Fruit fly (Drosophila melanogaster) whole organism, embryonic: ENCODE measurements around the gene CG31832.

Experiments used
- Atf3 ChIP-seq: fragments of 200-800 bp; sonication (Bioruptor generic); optimal IDR thresholded peaks from 3 replicates; lab custom pipeline; 2016; ENCODE audit warnings: missing biosample characterization, missing genetic modification characterization
- CG10543 ChIP-seq: fragments of 200-800 bp; sonication (Bioruptor generic); optimal IDR thresholded peaks from 3 replicates; lab custom pipeline; 2017; ENCODE audit warnings: missing biosample characterization, mild to moderate bottlenecking, missing genetic modification characterization, moderate library complexity
- CG10959 ChIP-seq: fragments of 200-800 bp; sonication (Bioruptor generic); IDR thresholded peaks from 2 replicates; pipeline ENCODE4 v1.3.6; 2022; ENCODE audit warnings: missing biosample characterization, missing genetic modification characterization
- CG11504 ChIP-seq: fragments of 200-800 bp; sonication (Bioruptor generic); optimal IDR thresholded peaks from 3 replicates; lab custom pipeline; 2019; ENCODE audit warnings: missing biosample characterization, mild to moderate bottlenecking, missing genetic modification characterization, moderate library complexity
- CG12236 ChIP-seq: fragments of 200-800 bp; sonication (Bioruptor generic); optimal IDR thresholded peaks from 2 replicates; lab custom pipeline; 2016; ENCODE audit warnings: missing biosample characterization, missing genetic modification characterization
- CG12299 ChIP-seq: fragments of 200-800 bp; sonication (Bioruptor generic); optimal IDR thresholded peaks from 2 replicates; lab custom pipeline; 2018; ENCODE audit warnings: missing biosample characterization, mild to moderate bottlenecking, missing genetic modification characterization
- CG13424 ChIP-seq: fragments of 200-800 bp; sonication (Bioruptor generic); optimal IDR thresholded peaks from 2 replicates; lab custom pipeline; 2019; ENCODE audit warnings: missing biosample characterization, mild to moderate bottlenecking, missing genetic modification characterization, moderate library complexity
- CG15514 ChIP-seq: fragments of 200-800 bp; sonication (Bioruptor generic); optimal IDR thresholded peaks from 3 replicates; lab custom pipeline; 2017; ENCODE audit warnings: missing biosample characterization, missing genetic modification characterization, mild to moderate bottlenecking, moderate library complexity, missing genetic modification reagents
- CG17359 ChIP-seq: fragments of 200-800 bp; sonication (Bioruptor generic); optimal IDR thresholded peaks from 3 replicates; lab custom pipeline; 2018; ENCODE audit warnings: missing biosample characterization, mild to moderate bottlenecking, missing genetic modification characterization, moderate library complexity
- CG17612 ChIP-seq: fragments of 200-800 bp; sonication (Bioruptor generic); IDR thresholded peaks from 2 replicates; pipeline ENCODE4 v1.3.6; 2022; ENCODE audit warnings: missing biosample characterization, missing genetic modification characterization
- CG17912 ChIP-seq: fragments of 200-800 bp; sonication (Bioruptor generic); optimal IDR thresholded peaks from 2 replicates; lab custom pipeline; 2018; ENCODE audit warnings: missing biosample characterization, mild to moderate bottlenecking, missing genetic modification characterization
- CG18476 ChIP-seq: fragments of 200-800 bp; sonication (Bioruptor generic); optimal IDR thresholded peaks from 2 replicates; lab custom pipeline; 2016; ENCODE audit warnings: missing biosample characterization, mild to moderate bottlenecking, missing genetic modification characterization
- CG2889 ChIP-seq: fragments of 200-800 bp; sonication (Bioruptor generic); IDR thresholded peaks from 3 replicates; pipeline ENCODE4 v1.3.6; 2022; ENCODE audit warnings: missing biosample characterization, missing genetic modification characterization
- CG30020 ChIP-seq: fragments of 200-800 bp; optimal IDR thresholded peaks from 2 replicates; lab custom pipeline; 2019; ENCODE audit warnings: missing biosample characterization, mild to moderate bottlenecking, missing genetic modification characterization, moderate library complexity
- CG31224 ChIP-seq: fragments of 200-800 bp; sonication (Bioruptor generic); IDR thresholded peaks from 2 replicates; pipeline ENCODE4 v1.3.6; 2022; ENCODE audit warnings: missing biosample characterization, missing genetic modification characterization
- CG31365 ChIP-seq: fragments of 200-800 bp; sonication (Bioruptor generic); optimal IDR thresholded peaks from 2 replicates; lab custom pipeline; 2018; ENCODE audit warnings: missing biosample characterization, mild to moderate bottlenecking, missing genetic modification characterization
- CG3995 ChIP-seq: fragments of 200-800 bp; sonication (Bioruptor generic); optimal IDR thresholded peaks from 3 replicates; lab custom pipeline; 2016; ENCODE audit warnings: missing biosample characterization, missing genetic modification characterization
- CG6272 ChIP-seq: fragments of 200-800 bp; sonication (Bioruptor generic); IDR thresholded peaks from 2 replicates; pipeline ENCODE4 v1.3.6; 2022; ENCODE audit warnings: missing biosample characterization, missing genetic modification characterization
- CG6683 ChIP-seq: fragments of 200-800 bp; sonication (Bioruptor generic); optimal IDR thresholded peaks from 2 replicates; lab custom pipeline; 2017; ENCODE audit warnings: missing biosample characterization, mild to moderate bottlenecking, missing genetic modification characterization, missing genetic modification reagents
- CG6791 ChIP-seq: fragments of 200-800 bp; sonication (Bioruptor generic); IDR thresholded peaks from 3 replicates; pipeline ENCODE4 v1.3.6; 2022; ENCODE audit warnings: missing biosample characterization, missing genetic modification characterization; ENCODE audit not compliant: partially characterized antibody
- CG7357 ChIP-seq: fragments of 200-800 bp; sonication (Bioruptor generic); IDR thresholded peaks from 3 replicates; pipeline ENCODE4 v1.3.6; 2022; ENCODE audit warnings: missing biosample characterization, missing genetic modification characterization
- CG7963 ChIP-seq: fragments of 200-800 bp; sonication (Bioruptor generic); IDR thresholded peaks from 3 replicates; pipeline ENCODE4 v1.3.6; 2022; ENCODE audit warnings: missing biosample characterization, missing genetic modification characterization; ENCODE audit not compliant: partially characterized antibody
- Camta ChIP-seq: fragments of 200-800 bp; sonication (Bioruptor generic); optimal IDR thresholded peaks from 2 replicates; lab custom pipeline; 2016; ENCODE audit warnings: missing biosample characterization, missing genetic modification characterization
- CkIIα-i1 ChIP-seq: fragments of 200-800 bp; sonication (Bioruptor generic); IDR thresholded peaks from 2 replicates; pipeline ENCODE4 v1.3.6; 2022; ENCODE audit warnings: missing biosample characterization, missing genetic modification characterization
- D19B ChIP-seq: fragments of 200-800 bp; sonication (Bioruptor generic); optimal IDR thresholded peaks from 2 replicates; lab custom pipeline; 2017; ENCODE audit warnings: missing biosample characterization, mild to moderate bottlenecking, missing genetic modification characterization
- GATAe ChIP-seq: fragments of 200-800 bp; sonication (Bioruptor generic); conservative IDR thresholded peaks from 2 replicates; pipeline ENCODE4 v1.3.6; 2022; ENCODE audit warnings: missing biosample characterization, missing genetic modification characterization
- Gsc ChIP-seq: fragments of 200-800 bp; sonication (Bioruptor generic); IDR thresholded peaks from 2 replicates; pipeline ENCODE4 v1.3.6; 2022; ENCODE audit warnings: missing biosample characterization, missing genetic modification characterization
- Opbp ChIP-seq: fragments of 200-800 bp; sonication (Bioruptor generic); IDR thresholded peaks from 3 replicates; pipeline ENCODE4 v1.3.6; 2022; ENCODE audit warnings: missing biosample characterization, missing genetic modification characterization; ENCODE audit not compliant: partially characterized antibody
- Sox100B ChIP-seq: fragments of 200-800 bp; sonication (Bioruptor generic); optimal IDR thresholded peaks from 3 replicates; lab custom pipeline; 2018; ENCODE audit warnings: missing biosample characterization, mild to moderate bottlenecking, missing genetic modification characterization
- bcd ChIP-seq: fragments of 200-800 bp; sonication (Bioruptor generic); optimal IDR thresholded peaks from 2 replicates; lab custom pipeline; 2017; ENCODE audit warnings: missing biosample characterization, mild to moderate bottlenecking, missing genetic modification characterization
- bowl ChIP-seq: fragments of 200-800 bp; sonication (Bioruptor generic); IDR thresholded peaks from 2 replicates; pipeline ENCODE4 v1.3.6; 2022; ENCODE audit warnings: missing biosample characterization, missing genetic modification characterization
- bsh ChIP-seq, 2 experiments: fragments of 200-800 bp; sonication (Bioruptor generic); optimal IDR thresholded peaks; 2 replicates each; lab custom pipeline; 2017 to 2018; ENCODE audit warnings: mild to moderate bottlenecking in 2 of 2, missing biosample characterization in 2 of 2, missing genetic modification characterization in 2 of 2, moderate library complexity in 1 of 2
- cg ChIP-seq: fragments of 200-800 bp; sonication (Bioruptor generic); optimal IDR thresholded peaks from 3 replicates; lab custom pipeline; 2019; ENCODE audit warnings: missing biosample characterization, mild to moderate bottlenecking, missing genetic modification characterization, moderate library complexity
- chm ChIP-seq: fragments of 200-800 bp; sonication (Bioruptor generic); IDR thresholded peaks from 2 replicates; pipeline ENCODE4 v1.3.6; 2022; ENCODE audit warnings: missing biosample characterization, missing genetic modification characterization
- corto ChIP-seq: fragments of 200-800 bp; sonication (Bioruptor generic); optimal IDR thresholded peaks from 2 replicates; lab custom pipeline; 2016; ENCODE audit warnings: missing biosample characterization, mild to moderate bottlenecking, missing genetic modification characterization, moderate library complexity
- croc ChIP-seq: fragments of 200-800 bp; sonication (Bioruptor generic); conservative IDR thresholded peaks from 3 replicates; pipeline ENCODE4 v1.3.6; 2022; ENCODE audit warnings: missing biosample characterization, missing genetic modification characterization
- emc ChIP-seq: fragments of 200-800 bp; sonication (Bioruptor generic); optimal IDR thresholded peaks from 2 replicates; lab custom pipeline; 2016; ENCODE audit warnings: missing biosample characterization, missing genetic modification characterization
- fd102C ChIP-seq: fragments of 200-800 bp; sonication (Bioruptor generic); optimal IDR thresholded peaks from 2 replicates; lab custom pipeline; 2018; ENCODE audit warnings: missing biosample characterization, mild to moderate bottlenecking, missing genetic modification characterization, moderate library complexity
- h ChIP-seq: fragments of >200 bp; optimal IDR thresholded peaks from 2 replicates; lab custom pipeline; 2017
- kah ChIP-seq: fragments of 200-800 bp; sonication (Bioruptor generic); optimal IDR thresholded peaks from 2 replicates; lab custom pipeline; 2018; ENCODE audit warnings: missing biosample characterization, mild to moderate bottlenecking, missing genetic modification characterization
- knrl ChIP-seq: fragments of 200-800 bp; sonication (Bioruptor generic); IDR thresholded peaks from 3 replicates; pipeline ENCODE4 v1.3.6; 2022; ENCODE audit warnings: missing biosample characterization, missing genetic modification characterization; ENCODE audit not compliant: partially characterized antibody
- lbe ChIP-seq: fragments of 200-800 bp; sonication (Bioruptor generic); optimal IDR thresholded peaks from 2 replicates; lab custom pipeline; 2016; ENCODE audit warnings: missing biosample characterization, mild to moderate bottlenecking, missing genetic modification characterization
- maf-S ChIP-seq: fragments of 200-800 bp; sonication (Bioruptor generic); optimal IDR thresholded peaks from 2 replicates; lab custom pipeline; 2016; ENCODE audit warnings: missing biosample characterization, missing genetic modification characterization
- nerfin-1 ChIP-seq: fragments of 200-800 bp; sonication (Bioruptor generic); optimal IDR thresholded peaks from 3 replicates; lab custom pipeline; 2019; ENCODE audit warnings: missing biosample characterization, mild to moderate bottlenecking, missing genetic modification characterization, moderate library complexity
- pnt ChIP-seq: fragments of 200-800 bp; sonication (Bioruptor generic); optimal IDR thresholded peaks from 3 replicates; lab custom pipeline; 2016; ENCODE audit warnings: missing biosample characterization, missing genetic modification characterization
- sc ChIP-seq, 3 experiments: fragments of >200 bp in 2 of 3; fragments of 200-800 bp in 1 of 3; sonication (Bioruptor generic) in 1 of 3; optimal IDR thresholded peaks; 2 replicates in 2 of 3; 3 replicates in 1 of 3; lab custom pipeline; 2017; ENCODE audit warnings: mild to moderate bottlenecking in 1 of 3, missing biosample characterization in 1 of 3, missing genetic modification characterization in 1 of 3, missing genetic modification reagents in 1 of 3
- slou ChIP-seq: fragments of 200-800 bp; sonication (Bioruptor generic); optimal IDR thresholded peaks from 3 replicates; lab custom pipeline; 2016; ENCODE audit warnings: missing biosample characterization, missing genetic modification characterization
- trh ChIP-seq: fragments of 200-800 bp; sonication (Bioruptor generic); optimal IDR thresholded peaks from 2 replicates; lab custom pipeline; 2016; ENCODE audit warnings: missing biosample characterization, missing genetic modification characterization
- vvl ChIP-seq: fragments of 200-800 bp; sonication (Bioruptor generic); IDR thresholded peaks from 2 replicates; pipeline ENCODE4 v1.3.6; 2022; ENCODE audit warnings: missing biosample characterization, missing genetic modification characterization
- z ChIP-seq: fragments of 200-800 bp; sonication (Bioruptor generic); IDR thresholded peaks from 3 replicates; pipeline ENCODE4 v1.3.6; 2022; ENCODE audit warnings: missing biosample characterization, missing genetic modification characterization
- zfh1 ChIP-seq: fragments of 200-800 bp; sonication (Bioruptor generic); IDR thresholded peaks from 3 replicates; pipeline ENCODE4 v1.3.6; 2022; ENCODE audit warnings: missing biosample characterization, missing genetic modification characterization

Gene CG31832

DNA sequence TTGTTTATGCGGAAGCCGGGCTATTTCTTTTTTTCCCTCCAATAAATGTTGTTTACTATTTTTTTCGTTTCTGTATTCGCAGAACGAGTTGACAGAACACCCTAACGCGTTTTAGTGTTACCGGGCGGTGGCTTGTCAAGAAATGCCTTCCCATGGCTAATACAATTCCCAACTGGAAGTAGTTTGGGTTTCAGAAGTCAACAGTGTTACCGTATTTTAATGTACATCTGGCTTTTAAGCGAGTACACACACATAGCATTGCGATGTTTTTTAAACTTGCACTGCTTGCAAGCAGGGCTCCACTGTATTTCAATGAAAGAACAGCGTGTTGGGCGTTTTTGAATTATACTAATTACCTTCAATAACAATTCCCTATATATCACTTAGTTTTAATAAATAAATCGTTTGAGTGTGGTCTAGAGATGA is 29.0 kb upstream of the CG31832 start, which contains the start of gene TfIIS (continued):
- no peak for TF ChIP-seq cg (GFP tag; lab: Kevin White, UChicago)
- no peak for TF ChIP-seq Camta (GFP tag; lab: Kevin White, UChicago)
- TF ChIP-seq CG17359 (tag; lab: Kevin White, UChicago), result no peak
- no peak for TF ChIP-seq CG13424 (tag; lab: Kevin White, UChicago)
- peak; percentile 11 for TF ChIP-seq CG17912
- no peak for TF ChIP-seq CG6272 (GFP tag; lab: Robert Waterston, UW)
- no peak for TF ChIP-seq chm (GFP tag; lab: Robert Waterston, UW)
- TF ChIP-seq CG2889 (GFP tag; lab: Robert Waterston, UW), result no peak
- no peak for TF ChIP-seq CG17612 (GFP tag; lab: Robert Waterston, UW)
- no peak for TF ChIP-seq CG3995 (GFP tag; lab: Kevin White, UChicago)
- TF ChIP-seq CG7963, result no peak
- TF ChIP-seq CG11504 (tag; lab: Kevin White, UChicago), result peak; percentile 49
- TF ChIP-seq CG15514, result peak; percentile 61
- TF ChIP-seq maf-S (GFP tag; lab: Kevin White, UChicago), result no peak
- no peak for TF ChIP-seq CG6683 (GFP tag; lab: Kevin White, UChicago)
- no peak for TF ChIP-seq CG10543 (GFP tag; lab: Kevin White, UChicago)
- no peak for TF ChIP-seq corto
- peak; percentile 61; the same call in 2 of the 3 replicates for TF ChIP-seq knrl (GFP tag; lab: Robert Waterston, UW)
- peak; percentile 58 for TF ChIP-seq vvl (GFP tag; lab: Robert Waterston, UW)
- TF ChIP-seq CG10959 (GFP tag; lab: Robert Waterston, UW), result no peak
- TF ChIP-seq CG18476 (GFP tag; lab: Kevin White, UChicago), result no peak
- no peak for TF ChIP-seq CG12236 (GFP tag; lab: Kevin White, UChicago)
- no peak for TF ChIP-seq h (lab: Kevin White, UChicago)
- no peak for TF ChIP-seq Atf3 (GFP tag; lab: Kevin White, UChicago)
- TF ChIP-seq bcd (GFP tag; lab: Kevin White, UChicago), result no peak
- TF ChIP-seq CG7357, result no peak
- TF ChIP-seq sc (optimal IDR thresholded peaks at IDR 0.05; lab: Kevin White, UChicago), result no peak
- no peak for TF ChIP-seq sc (GFP tag; optimal IDR thresholded peaks at IDR 0.05; lab: Kevin White, UChicago)
- no peak for TF ChIP-seq CG12299 (tag; lab: Kevin White, UChicago)
- peak; percentile 62 for TF ChIP-seq Opbp (GFP tag; lab: Robert Waterston, UW)
- peak; percentile 1 for TF ChIP-seq nerfin-1 (tag; lab: Kevin White, UChicago)
- no peak for TF ChIP-seq trh (GFP tag; lab: Kevin White, UChicago)
- no peak for TF ChIP-seq D19B (GFP tag; lab: Kevin White, UChicago)
- TF ChIP-seq CG31224, result no peak
- TF ChIP-seq fd102C (GFP tag; lab: Kevin White, UChicago), result no peak
- no peak for TF ChIP-seq CG30020 (tag; lab: Kevin White, UChicago)
- TF ChIP-seq CkIIα-i1, result no peak
- TF ChIP-seq slou (GFP tag; lab: Kevin White, UChicago), result no peak
- no peak for TF ChIP-seq Gsc
- TF ChIP-seq CG31365, result peak; percentile 98
- no peak for TF ChIP-seq croc (GFP tag; lab: Robert Waterston, UW)
- TF ChIP-seq GATAe (GFP tag; lab: Robert Waterston, UW), result no peak
- no peak for TF ChIP-seq zfh1 (GFP tag; lab: Robert Waterston, UW)
- TF ChIP-seq kah, result no peak
- no peak for TF ChIP-seq lbe (GFP tag; lab: Kevin White, UChicago)
- TF ChIP-seq Sox100B (GFP tag; lab: Kevin White, UChicago), result no peak
- peak; percentile 47; the same call in 2 of the 3 replicates for TF ChIP-seq CG6791 (GFP tag; lab: Robert Waterston, UW)
- TF ChIP-seq emc (GFP tag; lab: Kevin White, UChicago), result no peak
- TF ChIP-seq z (GFP tag; lab: Robert Waterston, UW), result no peak
- no peak for TF ChIP-seq bsh (GFP tag; optimal IDR thresholded peaks at IDR 0.05; lab: Kevin White, UChicago)
- no peak for TF ChIP-seq pnt (GFP tag; lab: Kevin White, UChicago)
- no peak for TF ChIP-seq bowl (GFP tag; lab: Robert Waterston, UW)
